Worm (Caenorhabditis elegans): ENCODE measurements around the gene folt-1.

- TF ChIP-seq C34F6.9 (tag; optimal IDR thresholded peaks at IDR 0.05) (no peak), nhr-6 (tag; optimal IDR thresholded peaks at IDR 0.05) (no peak), skn-1 (tag; optimal IDR thresholded peaks at IDR 0.05) (no peak), nhr-237 (tag; optimal IDR thresholded peaks at IDR 0.05) (no peak), ztf-11 (tag; optimal IDR thresholded peaks at IDR 0.05) (no peak), nhr-129 (tag; optimal IDR thresholded peaks at IDR 0.05) (no peak), gmeb-1 (tag; optimal IDR thresholded peaks at IDR 0.05) (no peak), fos-1 (tag; optimal IDR thresholded peaks at IDR 0.05) (no peak), ama-1 (optimal IDR thresholded peaks at IDR 0.05) (no peak), lsy-2 (tag; optimal IDR thresholded peaks at IDR 0.05) (no peak), nhr-12 (tag; optimal IDR thresholded peaks at IDR 0.05) (no peak), nhr-23 (tag; optimal IDR thresholded peaks at IDR 0.05) (no peak)
These were observed 39.7 kb downstream of the folt-1 start for ce11 chrV:11180951-11181350.
